Worm (Caenorhabditis elegans): ENCODE data around the gene arrd-28.

ce11 chrX:10203501-10203900 lies 19.7 kb downstream of the arrd-28 start:
- no peak for TF ChIP-seq mcd-1 (GFP tag; IDR thresholded peaks at IDR 0.05)
- no peak for TF ChIP-seq dpl-1 (GFP tag; optimal IDR thresholded peaks at IDR 0.05)
- TF ChIP-seq ztf-25 (GFP tag; IDR thresholded peaks at IDR 0.05), result no peak
- TF ChIP-seq nhr-27 (tag; optimal IDR thresholded peaks at IDR 0.05), result no peak
- no peak for TF ChIP-seq mel-28 (tag; optimal IDR thresholded peaks at IDR 0.05; ENCODE audit: borderline replicate concordance)
- no peak for TF ChIP-seq rcor-1 (GFP tag; IDR thresholded peaks at IDR 0.05)
- no peak for TF ChIP-seq F57A8.1 (GFP tag; optimal IDR thresholded peaks at IDR 0.05)
- no peak for TF ChIP-seq F33H1.4 (GFP tag; IDR thresholded peaks at IDR 0.05)
- no peak for TF ChIP-seq snpc-4 (GFP tag; optimal IDR thresholded peaks at IDR 0.05)
- no peak for TF ChIP-seq snpc-4 (tag; optimal IDR thresholded peaks at IDR 0.05)
